Worm (Caenorhabditis elegans) whole organism, L1 larva: Measurements from ENCODE around the gene srg-61.

Experiments
- ceh-82 ChIP-seq, 3 experiments: fragments of 150-350 bp in 1 of 3; sonication (generic microtip) in 2 of 3; optimal IDR thresholded peaks; 2 replicates each; lab custom pipeline; 2014 to 2017; ENCODE audit warnings: missing biosample characterization in 3 of 3, missing genetic modification characterization in 3 of 3
- ets-5 ChIP-seq: fragments of 200-800 bp; sonication (Bioruptor generic); IDR thresholded peaks from 2 replicates; pipeline ENCODE4 v1.3.6; 2022; ENCODE audit warnings: missing genetic modification characterization, missing compliant biosample characterization
- lin-13 ChIP-seq: fragments of 150-350 bp; optimal IDR thresholded peaks from 2 replicates; lab custom pipeline; 2014; ENCODE audit warnings: missing biosample characterization, missing genetic modification reagents, missing genetic modification characterization
- lsy-2 ChIP-seq, 2 experiments: fragments of 150-350 bp; optimal IDR thresholded peaks; 2 replicates each; lab custom pipeline; 2014; ENCODE audit warnings: missing biosample characterization in 2 of 2, missing genetic modification characterization in 2 of 2
- nhr-76 ChIP-seq: sonication (generic microtip); optimal IDR thresholded peaks from 2 replicates; lab custom pipeline; 2017; ENCODE audit warnings: missing biosample characterization, missing genetic modification characterization
- pag-3 ChIP-seq: sonication (generic microtip); optimal IDR thresholded peaks from 2 replicates; lab custom pipeline; 2017; ENCODE audit warnings: missing genetic modification characterization, mild to moderate bottlenecking, missing compliant biosample characterization, antibody characterized with exemption, borderline replicate concordance; ENCODE audit not compliant: insufficient read depth

ce11 chrV:2713532-2713931 is 26.6 kb downstream of the srg-61 start, which contains the start of gene srt-28:
- TF ChIP-seq nhr-76 (no peak), lin-13 (GFP tag; lab: Kevin White, UChicago) (no peak), lsy-2 (tag; optimal IDR thresholded peaks at IDR 0.05; lab: Kevin White, UChicago) (no peak), ceh-82 (tag; optimal IDR thresholded peaks at IDR 0.05; lab: Kevin White, UChicago) (no peak), ets-5 (GFP tag; lab: Robert Waterston, UW) (no peak), pag-3 (tag; lab: Kevin White, UChicago) (no peak)
